Worm (Caenorhabditis elegans) whole organism, L4 larva: Measurements from ENCODE around the gene prp-19.

Experiments used
- F10B5.3 ChIP-seq: sonication (generic microtip); optimal IDR thresholded peaks from 2 replicates; lab custom pipeline; 2016; ENCODE audit warnings: mild to moderate bottlenecking, missing genetic modification characterization, missing compliant biosample characterization
- T20F7.1 ChIP-seq: fragments of 200-800 bp; sonication (Bioruptor generic); optimal IDR thresholded peaks from 2 replicates; lab custom pipeline; 2018; ENCODE audit warnings: mild to moderate bottlenecking, missing genetic modification characterization, missing compliant biosample characterization
- Y105C5A.15 ChIP-seq: fragments of 200-800 bp; sonication (Bioruptor generic); IDR thresholded peaks from 2 replicates; pipeline ENCODE4 v1.3.6; 2022; ENCODE audit warnings: missing genetic modification characterization, missing compliant biosample characterization
- Y48G9A.11 ChIP-seq: fragments of 200-800 bp; sonication (Bioruptor generic); IDR thresholded peaks from 2 replicates; pipeline ENCODE4 v1.3.6; 2022; ENCODE audit warnings: missing genetic modification reagents, missing genetic modification characterization, missing compliant biosample characterization
- Y5F2A.4 ChIP-seq: fragments of 200-800 bp; sonication (Bioruptor generic); optimal IDR thresholded peaks from 2 replicates; lab custom pipeline; 2018; ENCODE audit warnings: mild to moderate bottlenecking, missing genetic modification characterization, missing compliant biosample characterization
- ZK546.5 ChIP-seq, 2 experiments: sonication (generic microtip); optimal IDR thresholded peaks; 2 replicates each; lab custom pipeline; 2017; ENCODE audit warnings: missing biosample characterization in 2 of 2, missing genetic modification characterization in 2 of 2
- aha-1 ChIP-seq: fragments of 150-350 bp; peaks from one replicate; lab custom pipeline; 2014; ENCODE audit warnings: missing biosample characterization, missing genetic modification characterization
- aly-2 ChIP-seq: sonication (generic microtip); optimal IDR thresholded peaks from 2 replicates; lab custom pipeline; 2018; ENCODE audit warnings: missing biosample characterization, missing genetic modification characterization
- arid-1 ChIP-seq: fragments of 200-800 bp; sonication (Bioruptor generic); conservative IDR thresholded peaks from 2 replicates; pipeline ENCODE4 v1.3.6; 2022; ENCODE audit warnings: missing genetic modification reagents, missing genetic modification characterization, missing compliant biosample characterization
- attf-4 ChIP-seq: sonication (generic microtip); optimal IDR thresholded peaks from 3 replicates; lab custom pipeline; 2017; ENCODE audit warnings: missing biosample characterization, missing genetic modification characterization
- ceh-44 ChIP-seq: fragments of 200-800 bp; sonication (Bioruptor generic); IDR thresholded peaks from 2 replicates; pipeline ENCODE4 v1.3.6; 2022; ENCODE audit warnings: missing genetic modification reagents, missing genetic modification characterization, missing compliant biosample characterization
- ceh-62 ChIP-seq: sonication (generic microtip); optimal IDR thresholded peaks from 2 replicates; lab custom pipeline; 2017; ENCODE audit warnings: missing biosample characterization, missing genetic modification characterization
- ceh-82 ChIP-seq: sonication (generic microtip); optimal IDR thresholded peaks from 2 replicates; lab custom pipeline; 2017; ENCODE audit warnings: missing biosample characterization, missing genetic modification characterization
- cey-2 ChIP-seq: sonication (generic microtip); optimal IDR thresholded peaks from 3 replicates; lab custom pipeline; 2017; ENCODE audit warnings: missing genetic modification characterization, mild to moderate bottlenecking, missing compliant biosample characterization, antibody characterized with exemption, borderline replicate concordance; ENCODE audit not compliant: insufficient read depth
- ctbp-1 ChIP-seq: fragments of 200-800 bp; sonication (Bioruptor generic); IDR thresholded peaks from 2 replicates; pipeline ENCODE4 v1.3.6; 2022; ENCODE audit warnings: missing genetic modification reagents, missing genetic modification characterization, missing compliant biosample characterization
- daf-8 ChIP-seq: fragments of 200-800 bp; sonication (Bioruptor generic); IDR thresholded peaks from 2 replicates; pipeline ENCODE4 v1.3.6; 2022; ENCODE audit warnings: missing genetic modification characterization, missing compliant biosample characterization
- dmd-8 ChIP-seq: fragments of 200-800 bp; sonication (Bioruptor generic); IDR thresholded peaks from 2 replicates; pipeline ENCODE4 v1.3.6; 2022; ENCODE audit warnings: missing genetic modification characterization, missing compliant biosample characterization
- duxl-1 ChIP-seq: sonication (generic microtip); optimal IDR thresholded peaks from 2 replicates; lab custom pipeline; 2016; ENCODE audit warnings: mild to moderate bottlenecking, missing genetic modification characterization, moderate library complexity, missing compliant biosample characterization; ENCODE audit not compliant: poor library complexity
- egl-27 ChIP-seq: sonication (generic microtip); optimal IDR thresholded peaks from 3 replicates; lab custom pipeline; 2017; ENCODE audit warnings: missing biosample characterization, missing genetic modification reagents, missing genetic modification characterization
- fkh-10 ChIP-seq: fragments of 150-350 bp; optimal IDR thresholded peaks from 2 replicates; lab custom pipeline; 2014; ENCODE audit warnings: missing biosample characterization, missing genetic modification reagents, missing genetic modification characterization
- hlh-11 ChIP-seq: fragments of 200-800 bp; sonication (Bioruptor generic); optimal IDR thresholded peaks from 2 replicates; lab custom pipeline; 2018; ENCODE audit warnings: mild to moderate bottlenecking, missing genetic modification characterization, missing compliant biosample characterization
- lim-7 ChIP-seq: fragments of 200-800 bp; sonication (Bioruptor generic); IDR thresholded peaks from 2 replicates; pipeline ENCODE4 v1.3.6; 2022; ENCODE audit warnings: missing genetic modification characterization, missing compliant biosample characterization
- lsy-2 ChIP-seq, 2 experiments: fragments of 150-350 bp in 1 of 2; sonication (generic microtip) in 1 of 2; optimal IDR thresholded peaks; 2 replicates each; lab custom pipeline; 2014 to 2017; ENCODE audit warnings: missing biosample characterization in 2 of 2, missing genetic modification characterization in 2 of 2
- madf-9 ChIP-seq: fragments of 200-800 bp; sonication (Bioruptor generic); conservative IDR thresholded peaks from 2 replicates; pipeline ENCODE4 v1.3.6; 2022; ENCODE audit warnings: missing genetic modification reagents, missing genetic modification characterization, missing compliant biosample characterization
- mes-2 ChIP-seq: sonication (generic microtip); optimal IDR thresholded peaks from 2 replicates; lab custom pipeline; 2016; ENCODE audit warnings: missing genotype, mild to moderate bottlenecking, missing genetic modification characterization, missing compliant biosample characterization; ENCODE audit not compliant: poor library complexity, severe bottlenecking
- mxl-2 ChIP-seq: fragments of 200-800 bp; sonication (Bioruptor generic); conservative IDR thresholded peaks from 2 replicates; pipeline ENCODE4 v1.3.6; 2022; ENCODE audit warnings: missing genetic modification reagents, missing genetic modification characterization, missing compliant biosample characterization
- mxl-3 ChIP-seq: fragments of 200-800 bp; sonication (Bioruptor generic); optimal IDR thresholded peaks from 2 replicates; lab custom pipeline; 2018; ENCODE audit warnings: mild to moderate bottlenecking, missing genetic modification characterization, missing compliant biosample characterization
- nhr-41 ChIP-seq: fragments of 200-800 bp; sonication (Bioruptor generic); IDR thresholded peaks from 2 replicates; pipeline ENCODE4 v1.3.6; 2022; ENCODE audit warnings: missing genetic modification reagents, missing genetic modification characterization, missing compliant biosample characterization
- nhr-48 ChIP-seq: sonication (generic microtip); optimal IDR thresholded peaks from 2 replicates; lab custom pipeline; 2016; ENCODE audit warnings: mild to moderate bottlenecking, missing genetic modification characterization, missing compliant biosample characterization
- nhr-6 ChIP-seq: fragments of 150-350 bp; optimal IDR thresholded peaks from 2 replicates; lab custom pipeline; 2014; ENCODE audit warnings: missing biosample characterization, missing genetic modification characterization
- pha-4 ChIP-seq, 2 experiments: fragments of 150-350 bp in 1 of 2; fragments of 200-800 bp in 1 of 2; sonication (Bioruptor generic) in 1 of 2; IDR thresholded peaks in 1 of 2; optimal IDR thresholded peaks in 1 of 2; 2 replicates each; pipeline versions ENCODE4 v1.3.6 to Lab custom; 2014 to 2022; ENCODE audit warnings: missing genetic modification characterization in 2 of 2, missing genetic modification reagents in 2 of 2, missing biosample characterization in 1 of 2, missing compliant biosample characterization in 1 of 2
- pqm-1 ChIP-seq: sonication (generic microtip); optimal IDR thresholded peaks from 2 replicates; lab custom pipeline; 2017; ENCODE audit warnings: missing biosample characterization, missing genetic modification characterization
- sdz-12 ChIP-seq: fragments of 200-800 bp; sonication (Bioruptor generic); optimal IDR thresholded peaks from 2 replicates; lab custom pipeline; 2018; ENCODE audit warnings: mild to moderate bottlenecking, missing genetic modification characterization, missing compliant biosample characterization
- skn-1 ChIP-seq: fragments of 150-350 bp; optimal IDR thresholded peaks from 2 replicates; lab custom pipeline; 2014; ENCODE audit warnings: missing biosample characterization, missing genetic modification characterization
- snpc-4 ChIP-seq: fragments of 150-350 bp; optimal IDR thresholded peaks from 2 replicates; lab custom pipeline; 2014; ENCODE audit warnings: missing biosample characterization, missing genetic modification characterization
- tra-1 ChIP-seq: fragments of 200-800 bp; sonication (Bioruptor generic); IDR thresholded peaks from 2 replicates; pipeline ENCODE4 v1.3.6; 2022; ENCODE audit warnings: missing genetic modification reagents, missing genetic modification characterization, missing compliant biosample characterization
- vab-7 ChIP-seq: fragments of 200-800 bp; sonication (Bioruptor generic); IDR thresholded peaks from 2 replicates; pipeline ENCODE4 v1.3.6; 2022; ENCODE audit warnings: missing genetic modification reagents, missing genetic modification characterization, missing compliant biosample characterization
- zag-1 ChIP-seq: fragments of 150-350 bp; optimal IDR thresholded peaks from 2 replicates; lab custom pipeline; 2014; ENCODE audit warnings: missing biosample characterization, missing genetic modification characterization
- zfp-3 ChIP-seq: fragments of 200-800 bp; sonication (Bioruptor generic); conservative IDR thresholded peaks from 2 replicates; pipeline ENCODE4 v1.3.6; 2022; ENCODE audit warnings: missing genetic modification reagents, missing genetic modification characterization, missing compliant biosample characterization

The prp-19 gene

ce11 chrIII:5171945-5172344 is at the start of gene prp-19:
Gene prp-19, minus strand, starts transcription at chrIII:5172045.
- TF ChIP-seq aha-1 (peak; percentile 74), skn-1 (tag; lab: Kevin White, UChicago) (no peak), zfp-3 (GFP tag; lab: Robert Waterston, UW) (no peak)

- no peak for TF ChIP-seq nhr-6
- TF ChIP-seq lsy-2 (tag; optimal IDR thresholded peaks at IDR 0.05; lab: Kevin White, UChicago): no peak
- no peak for TF ChIP-seq daf-8 (GFP tag; lab: Robert Waterston, UW)
- no peak for TF ChIP-seq Y105C5A.15 (GFP tag; lab: Robert Waterston, UW)
- no peak for TF ChIP-seq mxl-3
- no peak for TF ChIP-seq zag-1
- no peak for TF ChIP-seq Y5F2A.4 (GFP tag; lab: Kevin White, UChicago)
- no peak for TF ChIP-seq vab-7 (GFP tag; lab: Robert Waterston, UW)
- no peak for TF ChIP-seq F10B5.3 (tag; lab: Kevin White, UChicago)
- TF ChIP-seq ceh-44 (GFP tag; lab: Robert Waterston, UW): no peak
- TF ChIP-seq nhr-48: no peak
- TF ChIP-seq ceh-62 (tag; lab: Kevin White, UChicago): no peak
- TF ChIP-seq egl-27: no peak
- TF ChIP-seq, all 104 proteins: peak for 0
Measured at ce11 chrIII:5218687-5219086, 46.8 kb upstream of the prp-19 start, which contains the start of gene ZC155.2. Gene ZC155.2, plus strand, starts transcription at chrIII:5218987.

ce11 chrIII:5217511-5217910 is 45.7 kb upstream of the prp-19 start, which contains the start of gene cutl-19:
Gene cutl-19, minus strand, starts transcription at chrIII:5217611.
- TF ChIP-seq pha-4 (GFP tag; IDR thresholded peaks at IDR 0.05; lab: Robert Waterston, UW) (no peak), pha-4 (tag; optimal IDR thresholded peaks at IDR 0.05; lab: Kevin White, UChicago) (no peak), nhr-48 (no peak), hlh-11 (tag; lab: Kevin White, UChicago) (no peak), madf-9 (GFP tag; lab: Robert Waterston, UW) (no peak), ceh-82 (tag; lab: Kevin White, UChicago) (no peak), lim-7 (no peak), Y105C5A.15 (GFP tag; lab: Robert Waterston, UW) (no peak), snpc-4 (no peak), vab-7 (GFP tag; lab: Robert Waterston, UW) (no peak), dmd-8 (no peak), tra-1 (no peak), Y48G9A.11 (GFP tag; lab: Robert Waterston, UW) (no peak), T20F7.1 (GFP tag; lab: Kevin White, UChicago) (no peak), pqm-1 (tag; lab: Kevin White, UChicago) (no peak), ctbp-1 (GFP tag; lab: Robert Waterston, UW) (no peak), nhr-41 (no peak)

ce11 chrIII:5215375-5215774 is 43.5 kb upstream of the prp-19 start, which contains the start of gene ZC155.4:
Gene ZC155.4, minus strand, starts transcription at chrIII:5215475.
- TF ChIP-seq mes-2 (tag; lab: Kevin White, UChicago): no peak
- TF ChIP-seq attf-4 (tag; lab: Kevin White, UChicago): no peak
- TF ChIP-seq mxl-2 (GFP tag; lab: Robert Waterston, UW): no peak
- TF ChIP-seq aly-2 (tag; lab: Kevin White, UChicago): no peak
- no peak for TF ChIP-seq cey-2 (tag; lab: Kevin White, UChicago)
- no peak for TF ChIP-seq ZK546.5 (tag; optimal IDR thresholded peaks at IDR 0.05; lab: Kevin White, UChicago)
- TF ChIP-seq sdz-12: no peak
- no peak for TF ChIP-seq skn-1 (tag; lab: Kevin White, UChicago)
- no peak for TF ChIP-seq dmd-8
- no peak for TF ChIP-seq fkh-10 (GFP tag; lab: Kevin White, UChicago)
- TF ChIP-seq duxl-1: no peak
- no peak for TF ChIP-seq arid-1 (GFP tag; lab: Robert Waterston, UW)
- TF ChIP-seq, all 104 proteins: peak for 0
